Worm (Caenorhabditis elegans): ENCODE results near the gene cog-1.

cog-1 gene

ce11 chrII:14902193-14902592 lies at the start of gene cog-1:
Gene cog-1 (plus strand): TSS chrII:14902493.
- TF ChIP-seq madf-3 (GFP tag; IDR thresholded peaks at IDR 0.05), result no peak
- no peak for TF ChIP-seq lin-40 (tag; optimal IDR thresholded peaks at IDR 0.05)
- no peak for TF ChIP-seq attf-5 (GFP tag; optimal IDR thresholded peaks at IDR 0.05)
- no peak for TF ChIP-seq hlh-12 (tag; optimal IDR thresholded peaks at IDR 0.05)
- TF ChIP-seq sptf-2 (GFP tag; optimal IDR thresholded peaks at IDR 0.05), result no peak
- no peak for TF ChIP-seq B0336.3 (GFP tag; IDR thresholded peaks at IDR 0.05)

ce11 chrII:14855229-14855628 lies 47.1 kb upstream of the cog-1 start, which contains the start of gene R05H10.7:
Gene R05H10.7 (plus strand): TSS chrII:14855529.
- TF ChIP-seq lir-1 (GFP tag; conservative IDR thresholded peaks at IDR 0.05) (no peak), rec-8 (tag; optimal IDR thresholded peaks at IDR 0.05) (no peak), nhr-179 (tag; optimal IDR thresholded peaks at IDR 0.05) (no peak), rpc-1 (optimal IDR thresholded peaks at IDR 0.05) (no peak), rpc-1 (tag; optimal IDR thresholded peaks at IDR 0.05) (no peak), snpc-1.1 (tag; optimal IDR thresholded peaks at IDR 0.05; ENCODE audit: insufficient read depth) (no peak), Y95B8A.8 (GFP tag; IDR thresholded peaks at IDR 0.05) (no peak), B0035.1 (tag; optimal IDR thresholded peaks at IDR 0.05) (no peak), unc-62 (GFP tag; optimal IDR thresholded peaks at IDR 0.05) (no peak), Y67H2A.10 (GFP tag; conservative IDR thresholded peaks at IDR 0.05) (no peak), sdz-38 (tag; optimal IDR thresholded peaks at IDR 0.05) (no peak), ceh-91 (GFP tag; IDR thresholded peaks at IDR 0.05) (no peak), attf-5 (GFP tag; optimal IDR thresholded peaks at IDR 0.05) (no peak), xnd-1 (tag; optimal IDR thresholded peaks at IDR 0.05) (no peak), F10E7.11 (tag; optimal IDR thresholded peaks at IDR 0.05) (no peak)

ce11 chrII:14856922-14857321 lies 45.4 kb upstream of the cog-1 start, which contains the start of gene rbm-28:
Gene rbm-28 (plus strand): TSS chrII:14857259.
- TF ChIP-seq C17E4.6 (GFP tag; IDR thresholded peaks at IDR 0.05) (no peak), lin-35 (GFP tag; optimal IDR thresholded peaks at IDR 0.05) (peak in 1 of 3 experiments; percentile 53), rec-8 (tag; optimal IDR thresholded peaks at IDR 0.05) (peak in 1 of 2 experiments; percentile 4), bed-2 (GFP tag; IDR thresholded peaks at IDR 0.05) (no peak), rcor-1 (GFP tag; IDR thresholded peaks at IDR 0.05) (no peak), ama-1 (optimal IDR thresholded peaks at IDR 0.05) (no peak), ama-1 (GFP tag; optimal IDR thresholded peaks at IDR 0.05) (no peak), tbp1 (GFP tag; optimal IDR thresholded peaks at IDR 0.05) (no peak), mxl-1 (tag; optimal IDR thresholded peaks at IDR 0.05) (no peak), ceh-27 (GFP tag; optimal IDR thresholded peaks at IDR 0.05) (no peak), unc-130 (GFP tag; optimal IDR thresholded peaks at IDR 0.05) (peak; percentile 21), efl-1 (GFP tag; optimal IDR thresholded peaks at IDR 0.05) (peak; percentile 45), atf-7 (tag; optimal IDR thresholded peaks at IDR 0.05) (no peak), mcd-1 (GFP tag; IDR thresholded peaks at IDR 0.05) (peak; percentile 15; the same call in 1 of the 2 replicates), sea-2 (GFP tag; IDR thresholded peaks at IDR 0.05) (no peak), egl-18 (GFP tag; IDR thresholded peaks at IDR 0.05) (no peak), hlh-26 (GFP tag; conservative IDR thresholded peaks at IDR 0.05) (no peak), ztf-3 (GFP tag; optimal IDR thresholded peaks at IDR 0.05) (no peak), B0336.3 (GFP tag; IDR thresholded peaks at IDR 0.05) (no peak), dpl-1 (GFP tag; optimal IDR thresholded peaks at IDR 0.05) (peak; percentile 24), lin-54 (GFP tag; optimal IDR thresholded peaks at IDR 0.05) (peak; percentile 65), xnd-1 (tag; optimal IDR thresholded peaks at IDR 0.05) (no peak), lin-40 (tag; optimal IDR thresholded peaks at IDR 0.05) (no peak)

Measured in whole organism, young adult.